Worm (Caenorhabditis elegans): ENCODE results near the gene Y37E11AL.3.

ce11 chrIV:3648634-3649240, 46.0 kb upstream of the Y37E11AL.3 start, which contains the start of gene CC8.2:
- TF ChIP-seq W03F9.2 (tag; optimal IDR thresholded peaks at IDR 0.05) (no peak), him-1 (tag; optimal IDR thresholded peaks at IDR 0.05) (no peak)

All from whole organism, L4/young adult.